Fruit fly (Drosophila melanogaster) whole organism, embryonic: ENCODE results near the gene Gr21a.

Experiments
- ATbp ChIP-seq: fragments of 200-800 bp; sonication (Bioruptor generic); optimal IDR thresholded peaks from 2 replicates; lab custom pipeline; 2017; ENCODE audit warnings: missing biosample characterization, mild to moderate bottlenecking, missing genetic modification characterization, missing genetic modification reagents
- CG10147 ChIP-seq: fragments of 200-800 bp; sonication (Bioruptor generic); optimal IDR thresholded peaks from 2 replicates; lab custom pipeline; 2019; ENCODE audit warnings: missing biosample characterization, mild to moderate bottlenecking, missing genetic modification characterization, moderate library complexity
- CG1024 ChIP-seq: fragments of 200-800 bp; sonication (Bioruptor generic); IDR thresholded peaks from 2 replicates; pipeline ENCODE4 v1.3.6; 2022; ENCODE audit warnings: missing biosample characterization, missing genetic modification characterization
- CG10267 ChIP-seq: fragments of 200-800 bp; sonication (Bioruptor generic); optimal IDR thresholded peaks from 2 replicates; lab custom pipeline; 2018; ENCODE audit warnings: missing biosample characterization, mild to moderate bottlenecking, missing genetic modification characterization, moderate library complexity
- CG10462 ChIP-seq: fragments of 200-800 bp; sonication (Bioruptor generic); optimal IDR thresholded peaks from 2 replicates; lab custom pipeline; 2016; ENCODE audit warnings: missing biosample characterization, missing genetic modification characterization
- CG11560 ChIP-seq: fragments of 200-800 bp; sonication (Bioruptor generic); IDR thresholded peaks from 3 replicates; pipeline ENCODE4 v1.3.6; 2022; ENCODE audit warnings: missing biosample characterization, missing genetic modification characterization
- CG11695 ChIP-seq: fragments of 200-800 bp; sonication (Bioruptor generic); IDR thresholded peaks from 3 replicates; pipeline ENCODE4 v1.3.6; 2022; ENCODE audit warnings: missing biosample characterization, missing genetic modification characterization
- CG14710 ChIP-seq: fragments of 200-800 bp; sonication (Bioruptor generic); optimal IDR thresholded peaks from 3 replicates; lab custom pipeline; 2019; ENCODE audit warnings: missing biosample characterization, mild to moderate bottlenecking, missing genetic modification characterization, moderate library complexity
- CG15696 ChIP-seq: fragments of 200-800 bp; sonication (Bioruptor generic); optimal IDR thresholded peaks from 2 replicates; lab custom pipeline; 2019; ENCODE audit warnings: missing biosample characterization, mild to moderate bottlenecking, missing genetic modification characterization, moderate library complexity
- CG17328 ChIP-seq: fragments of 200-800 bp; sonication (Bioruptor generic); IDR thresholded peaks from 2 replicates; pipeline ENCODE4 v1.3.6; 2022; ENCODE audit warnings: missing biosample characterization, missing genetic modification characterization
- CG1832 ChIP-seq: fragments of 200-800 bp; sonication (Bioruptor generic); optimal IDR thresholded peaks from 2 replicates; lab custom pipeline; 2017; ENCODE audit warnings: missing biosample characterization, mild to moderate bottlenecking, missing genetic modification characterization, inconsistent platforms
- CG2202 ChIP-seq: fragments of 200-800 bp; sonication (Bioruptor generic); optimal IDR thresholded peaks from 2 replicates; lab custom pipeline; 2018; ENCODE audit warnings: missing biosample characterization, mild to moderate bottlenecking, missing genetic modification characterization
- CG31388 ChIP-seq: fragments of 200-800 bp; sonication (Bioruptor generic); optimal IDR thresholded peaks from 2 replicates; lab custom pipeline; 2016; ENCODE audit warnings: missing biosample characterization, missing genetic modification characterization
- CG3163 ChIP-seq: fragments of 200-800 bp; sonication (Bioruptor generic); optimal IDR thresholded peaks from 3 replicates; lab custom pipeline; 2016; ENCODE audit warnings: missing biosample characterization, missing genetic modification characterization
- CG3995 ChIP-seq: fragments of 200-800 bp; sonication (Bioruptor generic); optimal IDR thresholded peaks from 3 replicates; lab custom pipeline; 2016; ENCODE audit warnings: missing biosample characterization, missing genetic modification characterization
- CG6272 ChIP-seq: fragments of 200-800 bp; sonication (Bioruptor generic); IDR thresholded peaks from 2 replicates; pipeline ENCODE4 v1.3.6; 2022; ENCODE audit warnings: missing biosample characterization, missing genetic modification characterization
- CG8290 ChIP-seq, 3 experiments: fragments of 200-800 bp; sonication (Bioruptor generic); optimal IDR thresholded peaks; 2 replicates each; lab custom pipeline; 2016 to 2019; ENCODE audit warnings: missing biosample characterization in 3 of 3, missing genetic modification characterization in 3 of 3, mild to moderate bottlenecking in 2 of 3, moderate library complexity in 1 of 3
- Chrac-16 ChIP-seq: fragments of 200-800 bp; sonication (Bioruptor generic); optimal IDR thresholded peaks from 3 replicates; lab custom pipeline; 2016; ENCODE audit warnings: missing biosample characterization, missing genetic modification characterization
- Dip2 ChIP-seq: fragments of 200-800 bp; sonication (Bioruptor generic); IDR thresholded peaks from 2 replicates; pipeline ENCODE4 v1.3.6; 2022; ENCODE audit warnings: missing biosample characterization, missing genetic modification characterization
- Dp ChIP-seq: fragments of 200-800 bp; sonication (Bioruptor generic); optimal IDR thresholded peaks from 2 replicates; lab custom pipeline; 2018; ENCODE audit warnings: missing biosample characterization, mild to moderate bottlenecking, missing genetic modification characterization, moderate library complexity
- GATAe ChIP-seq: fragments of 200-800 bp; sonication (Bioruptor generic); conservative IDR thresholded peaks from 2 replicates; pipeline ENCODE4 v1.3.6; 2022; ENCODE audit warnings: missing biosample characterization, missing genetic modification characterization
- HLH4C ChIP-seq: fragments of 200-800 bp; sonication (Bioruptor generic); IDR thresholded peaks from 3 replicates; pipeline ENCODE4 v1.3.6; 2022; ENCODE audit warnings: missing biosample characterization, missing genetic modification characterization; ENCODE audit not compliant: partially characterized antibody
- Hmx ChIP-seq: fragments of 200-800 bp; sonication (Bioruptor generic); optimal IDR thresholded peaks from 2 replicates; lab custom pipeline; 2016; ENCODE audit warnings: missing biosample characterization, missing genetic modification characterization
- Hr78 ChIP-seq, 2 experiments: fragments of 200-800 bp in 1 of 2; fragments of >200 bp in 1 of 2; sonication (Bioruptor generic) in 1 of 2; optimal IDR thresholded peaks; 2 replicates each; lab custom pipeline; 2017 to 2019; ENCODE audit warnings: missing biosample characterization in 2 of 2, missing genetic modification characterization in 2 of 2, mild to moderate bottlenecking in 1 of 2, moderate library complexity in 1 of 2
- Hsf ChIP-seq: fragments of 200-800 bp; sonication (Bioruptor generic); optimal IDR thresholded peaks from 3 replicates; lab custom pipeline; 2016; ENCODE audit warnings: missing biosample characterization, missing genetic modification characterization
- Sox102F ChIP-seq: fragments of 200-800 bp; sonication (Bioruptor generic); optimal IDR thresholded peaks from 2 replicates; lab custom pipeline; 2018; ENCODE audit warnings: missing biosample characterization, mild to moderate bottlenecking, missing genetic modification characterization, moderate library complexity
- Sry-β ChIP-seq: fragments of 200-800 bp; sonication (Bioruptor generic); optimal IDR thresholded peaks from 2 replicates; lab custom pipeline; 2018; ENCODE audit warnings: missing biosample characterization, mild to moderate bottlenecking, missing genetic modification characterization, moderate library complexity
- TFAM ChIP-seq: fragments of 200-800 bp; sonication (Bioruptor generic); optimal IDR thresholded peaks from 2 replicates; lab custom pipeline; 2017; ENCODE audit warnings: missing biosample characterization, missing genetic modification characterization, inconsistent platforms
- Trl ChIP-seq, 3 experiments: fragments of >200 bp in 2 of 3; fragments of 200-800 bp in 1 of 3; sonication (Bioruptor generic) in 1 of 3; optimal IDR thresholded peaks; 2 replicates in 1 of 3; 3 replicates in 2 of 3; lab custom pipeline; 2016 to 2017; ENCODE audit warnings: missing biosample characterization in 1 of 3, missing genetic modification characterization in 1 of 3
- Vsx1 ChIP-seq: fragments of 200-800 bp; sonication (Bioruptor generic); optimal IDR thresholded peaks from 2 replicates; lab custom pipeline; 2017; ENCODE audit warnings: missing biosample characterization, mild to moderate bottlenecking, missing genetic modification characterization, missing genetic modification reagents
- ac ChIP-seq: fragments of 200-800 bp; sonication (Bioruptor generic); optimal IDR thresholded peaks from 3 replicates; lab custom pipeline; 2017; ENCODE audit warnings: missing biosample characterization, mild to moderate bottlenecking, missing genetic modification characterization
- ara ChIP-seq: fragments of 200-800 bp; sonication (Bioruptor generic); IDR thresholded peaks from 2 replicates; pipeline ENCODE4 v1.3.6; 2022; ENCODE audit warnings: missing biosample characterization, missing genetic modification characterization
- az2 ChIP-seq: fragments of 200-800 bp; sonication (Bioruptor generic); optimal IDR thresholded peaks from 3 replicates; lab custom pipeline; 2016; ENCODE audit warnings: missing biosample characterization, missing genetic modification characterization
- br ChIP-seq: fragments of >200 bp; optimal IDR thresholded peaks from 2 replicates; lab custom pipeline; 2017
- esg ChIP-seq: fragments of 200-800 bp; sonication (Bioruptor generic); conservative IDR thresholded peaks from 2 replicates; pipeline ENCODE4 v1.3.6; 2022; ENCODE audit warnings: missing biosample characterization, missing genetic modification characterization
- grn ChIP-seq: fragments of 200-800 bp; sonication (Bioruptor generic); optimal IDR thresholded peaks from 3 replicates; lab custom pipeline; 2017; ENCODE audit warnings: missing biosample characterization, missing genetic modification characterization
- gsb-n ChIP-seq: fragments of 200-800 bp; sonication (Bioruptor generic); optimal IDR thresholded peaks from 3 replicates; lab custom pipeline; 2018; ENCODE audit warnings: missing biosample characterization, mild to moderate bottlenecking, missing genetic modification characterization
- h ChIP-seq: fragments of >200 bp; optimal IDR thresholded peaks from 2 replicates; lab custom pipeline; 2017
- kni ChIP-seq: fragments of 200-800 bp; sonication (Bioruptor generic); optimal IDR thresholded peaks from 3 replicates; lab custom pipeline; 2017; ENCODE audit warnings: mild to moderate bottlenecking, missing biosample characterization, missing genetic modification reagents, missing genetic modification characterization
- otp ChIP-seq: fragments of 200-800 bp; sonication (Bioruptor generic); IDR thresholded peaks from 3 replicates; pipeline ENCODE4, ENCODE4 v1.3.6; 2022; ENCODE audit warnings: missing biosample characterization, missing genetic modification characterization
- pum ChIP-seq: fragments of 200-800 bp; sonication (Bioruptor generic); optimal IDR thresholded peaks from 2 replicates; lab custom pipeline; 2016; ENCODE audit warnings: missing biosample characterization, missing genetic modification characterization
- ro ChIP-seq: fragments of 200-800 bp; sonication (Bioruptor generic); IDR thresholded peaks from 2 replicates; pipeline ENCODE4 v1.3.6; 2022; ENCODE audit warnings: missing biosample characterization, missing genetic modification characterization
- sc ChIP-seq, 3 experiments: fragments of >200 bp in 2 of 3; fragments of 200-800 bp in 1 of 3; sonication (Bioruptor generic) in 1 of 3; optimal IDR thresholded peaks; 2 replicates in 2 of 3; 3 replicates in 1 of 3; lab custom pipeline; 2017; ENCODE audit warnings: mild to moderate bottlenecking in 1 of 3, missing biosample characterization in 1 of 3, missing genetic modification characterization in 1 of 3, missing genetic modification reagents in 1 of 3
- tio ChIP-seq: fragments of 200-800 bp; sonication (Bioruptor generic); optimal IDR thresholded peaks from 2 replicates; lab custom pipeline; 2017; ENCODE audit warnings: missing biosample characterization, missing genetic modification characterization, inconsistent platforms
- usp ChIP-seq: fragments of >200 bp; optimal IDR thresholded peaks from 2 replicates; lab custom pipeline; 2017; ENCODE audit warnings: missing biosample characterization, missing genetic modification characterization
- wek ChIP-seq: fragments of 200-800 bp; sonication (Bioruptor generic); optimal IDR thresholded peaks from 3 replicates; lab custom pipeline; 2018; ENCODE audit warnings: missing biosample characterization, mild to moderate bottlenecking, missing genetic modification characterization, moderate library complexity
- zfh1 ChIP-seq: fragments of 200-800 bp; sonication (Bioruptor generic); IDR thresholded peaks from 3 replicates; pipeline ENCODE4 v1.3.6; 2022; ENCODE audit warnings: missing biosample characterization, missing genetic modification characterization

Gr21a gene

DNA sequence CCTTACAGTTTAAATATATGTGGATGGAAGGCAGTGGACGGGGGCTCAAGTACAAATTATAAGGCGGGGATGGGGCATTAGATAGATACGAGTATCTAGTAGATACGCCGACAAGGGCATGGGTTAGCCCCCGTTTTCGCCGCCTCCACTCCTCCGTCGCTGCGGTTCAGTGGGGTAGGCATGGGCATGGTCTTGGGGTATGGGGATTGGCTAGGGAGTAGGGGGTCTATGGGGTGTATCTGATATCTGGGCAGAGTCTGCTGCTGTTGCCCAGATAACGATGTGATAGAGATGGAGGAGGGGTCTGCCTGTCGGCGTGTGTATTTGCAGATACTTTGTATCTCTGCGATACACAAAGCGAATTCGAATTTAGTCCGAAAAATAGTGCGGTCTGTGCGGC lies 9.7 kb downstream of the Gr21a start (continued):
- TF ChIP-seq Hr78 (GFP tag; optimal IDR thresholded peaks at IDR 0.05; lab: Kevin White, UChicago) (peak in 1 of 2 experiments; percentile 49), HLH4C (GFP tag; lab: Robert Waterston, UW) (no peak), otp (GFP tag; lab: Robert Waterston, UW) (0 out of 3 replicates have a peak, but pooled peaks have one; percentile 4), GATAe (peak; percentile 65), h (lab: Kevin White, UChicago) (no peak)
- TF ChIP-seq, all 482 proteins: peak for 14

- no peak for TF ChIP-seq Sox102F (GFP tag; lab: Kevin White, UChicago)
- no peak for TF ChIP-seq CG6272 (GFP tag; lab: Robert Waterston, UW)
- TF ChIP-seq br, result no peak
- peak; percentile 56 for TF ChIP-seq CG3163 (GFP tag; lab: Kevin White, UChicago)
- no peak for TF ChIP-seq Hmx (GFP tag; lab: Kevin White, UChicago)
- TF ChIP-seq Trl (optimal IDR thresholded peaks at IDR 0.05; lab: Kevin White, UChicago), result peak in 1 of 2 experiments; percentile 23
- no peak for TF ChIP-seq Trl (GFP tag; optimal IDR thresholded peaks at IDR 0.05; lab: Kevin White, UChicago)
- TF ChIP-seq CG31388 (GFP tag; lab: Kevin White, UChicago), result no peak
These were observed 10.4 kb downstream of the Gr21a start, which contains the start of gene Pkg21D for dm6 chr2L:790698-791097. TSS of gene Pkg21D (minus strand) at chr2L:790798.

DNA sequence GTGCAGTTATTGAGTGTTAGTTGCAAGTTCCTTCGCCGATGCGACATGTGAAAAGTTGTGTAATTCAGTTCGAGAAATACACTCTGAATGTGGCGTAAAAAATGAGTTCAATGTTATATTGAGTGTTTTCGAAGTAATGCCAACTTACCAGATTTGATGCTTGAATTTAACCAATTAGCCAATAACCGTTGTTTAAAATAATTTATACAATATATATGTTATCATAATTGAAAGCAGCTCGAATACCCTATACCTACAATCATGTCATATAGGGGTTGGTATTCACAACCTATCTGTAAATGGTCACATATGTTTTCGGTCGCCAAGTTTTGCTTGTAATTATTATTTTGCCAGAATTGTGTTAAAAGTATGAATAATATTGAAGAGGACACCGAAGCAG lies 30.0 kb downstream of the Gr21a start, which contains the start of gene Nnf1b:
TSS of gene Nnf1b (plus strand) at position 301 of the 400 bp plus-strand sequence.
- TF ChIP-seq wek (GFP tag; lab: Kevin White, UChicago) (peak; percentile 86), kni (GFP tag; lab: Kevin White, UChicago) (no peak), usp (no peak), CG10267 (tag; lab: Kevin White, UChicago) (peak; percentile 4), CG1024 (no peak), CG14710 (tag; lab: Kevin White, UChicago) (peak; percentile 9), ara (GFP tag; lab: Robert Waterston, UW) (no peak), Hsf (GFP tag; lab: Kevin White, UChicago) (no peak), ATbp (GFP tag; lab: Kevin White, UChicago) (no peak), grn (peak; percentile 28), esg (GFP tag; lab: Robert Waterston, UW) (no peak), CG2202 (no peak), CG11695 (GFP tag; lab: Robert Waterston, UW) (no peak), az2 (GFP tag; lab: Kevin White, UChicago) (no peak), HLH4C (GFP tag; lab: Robert Waterston, UW) (no peak), pum (GFP tag; lab: Kevin White, UChicago) (no peak), gsb-n (tag; lab: Kevin White, UChicago) (no peak), CG17328 (GFP tag; lab: Robert Waterston, UW) (no peak), CG10147 (GFP tag; lab: Kevin White, UChicago) (no peak), Dp (GFP tag; lab: Kevin White, UChicago) (peak; percentile 22), CG8290 (GFP tag; optimal IDR thresholded peaks at IDR 0.05; lab: Kevin White, UChicago) (no peak), CG8290 (tag; optimal IDR thresholded peaks at IDR 0.05; lab: Kevin White, UChicago) (no peak), Dip2 (GFP tag; lab: Robert Waterston, UW) (no peak), Vsx1 (GFP tag; lab: Kevin White, UChicago) (no peak), tio (GFP tag; lab: Kevin White, UChicago) (no peak), Chrac-16 (GFP tag; lab: Kevin White, UChicago) (no peak), sc (optimal IDR thresholded peaks at IDR 0.05; lab: Kevin White, UChicago) (no peak), sc (GFP tag; optimal IDR thresholded peaks at IDR 0.05; lab: Kevin White, UChicago) (no peak), Sry-β (no peak), zfh1 (GFP tag; lab: Robert Waterston, UW) (no peak), CG10462 (GFP tag; lab: Kevin White, UChicago) (no peak), CG1832 (GFP tag; lab: Kevin White, UChicago) (no peak), ro (GFP tag; lab: Robert Waterston, UW) (no peak), ac (GFP tag; lab: Kevin White, UChicago) (no peak), CG11560 (tag; lab: Robert Waterston, UW) (no peak), CG15696 (no peak), TFAM (no peak), CG3995 (GFP tag; lab: Kevin White, UChicago) (no peak)
